Worm (Caenorhabditis elegans) whole organism, mixed stage, embryonic: ENCODE results near the gene srj-37.

Experiments
- bed-3 ChIP-seq: fragments of 200-800 bp; sonication (Bioruptor generic); optimal IDR thresholded peaks from 3 replicates; lab custom pipeline; 2018; ENCODE audit warnings: mild to moderate bottlenecking, missing genetic modification characterization, moderate library complexity, missing compliant biosample characterization
- elt-1 ChIP-seq: sonication (generic microtip); optimal IDR thresholded peaks from 2 replicates; lab custom pipeline; 2017; ENCODE audit warnings: missing genetic modification characterization, mild to moderate bottlenecking, missing compliant biosample characterization, antibody characterized with exemption, moderate library complexity, borderline replicate concordance; ENCODE audit not compliant: insufficient read depth
- elt-3 ChIP-seq: fragments of 150-350 bp; optimal IDR thresholded peaks from 2 replicates; lab custom pipeline; 2014; ENCODE audit warnings: missing biosample characterization, missing genetic modification characterization
- hlh-1 ChIP-seq: fragments of 150-350 bp; optimal IDR thresholded peaks from 2 replicates; lab custom pipeline; 2014; ENCODE audit warnings: missing biosample characterization, missing genetic modification reagents, missing genetic modification characterization
- nhr-12 ChIP-seq: fragments of 150-350 bp; optimal IDR thresholded peaks from 2 replicates; lab custom pipeline; 2014; ENCODE audit warnings: missing biosample characterization, missing genetic modification characterization
- nhr-2 ChIP-seq: fragments of 150-350 bp; optimal IDR thresholded peaks from 2 replicates; lab custom pipeline; 2014; ENCODE audit warnings: missing biosample characterization, missing genetic modification characterization
- nhr-237 ChIP-seq: fragments of 150-350 bp; optimal IDR thresholded peaks from 2 replicates; lab custom pipeline; 2014; ENCODE audit warnings: missing biosample characterization, missing genetic modification characterization
- nhr-76 ChIP-seq: sonication (generic microtip); optimal IDR thresholded peaks from 2 replicates; lab custom pipeline; 2017; ENCODE audit warnings: missing biosample characterization, missing genetic modification characterization
- snpc-4 ChIP-seq: fragments of 150-350 bp; optimal IDR thresholded peaks from 2 replicates; lab custom pipeline; 2014; ENCODE audit warnings: missing biosample characterization, missing genetic modification characterization
- unc-62 ChIP-seq: fragments of 150-350 bp; optimal IDR thresholded peaks from 2 replicates; lab custom pipeline; 2014; ENCODE audit warnings: missing biosample characterization, missing genetic modification reagents, missing genetic modification characterization
- zip-8 ChIP-seq: fragments of 150-350 bp; optimal IDR thresholded peaks from 2 replicates; lab custom pipeline; 2014; ENCODE audit warnings: missing biosample characterization, missing genetic modification characterization
- ztf-11 ChIP-seq: fragments of 150-350 bp; optimal IDR thresholded peaks from 2 replicates; lab custom pipeline; 2014; ENCODE audit warnings: missing biosample characterization, missing genetic modification characterization

DNA sequence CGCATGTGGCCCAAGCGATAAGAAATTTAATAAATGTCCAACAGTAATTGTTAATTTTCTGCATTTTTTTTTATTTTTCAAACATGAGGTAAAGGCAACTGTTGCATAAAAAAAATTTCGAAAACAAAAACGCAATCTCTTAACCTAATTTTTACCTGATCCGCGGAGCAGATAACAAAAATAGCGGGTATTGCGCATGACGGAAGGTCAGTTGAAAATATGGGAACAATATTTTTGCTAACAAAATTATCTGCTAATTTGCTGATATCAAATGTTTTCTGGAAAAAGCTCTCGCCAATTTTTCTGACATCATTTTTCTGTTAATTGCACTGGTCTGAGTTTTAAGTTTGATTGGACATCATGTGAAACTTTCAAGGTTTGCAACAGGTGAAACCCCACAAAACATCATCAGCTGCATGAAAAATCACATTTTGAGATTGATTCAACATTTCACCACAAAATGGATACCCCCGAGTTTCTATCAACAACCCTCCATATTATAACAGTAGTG, 26.0 kb downstream of the srj-37 start, which contains the start of the genes F31F4.11 and srh-266:
- no peak for TF ChIP-seq zip-8 (tag; lab: Kevin White, UChicago)
- no peak for TF ChIP-seq nhr-12
- TF ChIP-seq unc-62, result no peak
- no peak for TF ChIP-seq nhr-76 (tag; lab: Kevin White, UChicago)
- no peak for TF ChIP-seq nhr-237
- TF ChIP-seq snpc-4 (tag; lab: Kevin White, UChicago), result no peak
- no peak for TF ChIP-seq ztf-11 (tag; lab: Kevin White, UChicago)
- no peak for TF ChIP-seq nhr-2 (tag; lab: Kevin White, UChicago)
- TF ChIP-seq hlh-1 (tag; lab: Kevin White, UChicago), result no peak
- TF ChIP-seq bed-3 (GFP tag; lab: Kevin White, UChicago), result no peak
- TF ChIP-seq elt-3 (tag; lab: Kevin White, UChicago), result no peak
- TF ChIP-seq elt-1, result no peak
